Fruit fly (Drosophila melanogaster) whole organism, embryonic: ENCODE results near the gene NijC.

ENCODE experiments used
- ATbp ChIP-seq: fragments of 200-800 bp; sonication (Bioruptor generic); optimal IDR thresholded peaks from 2 replicates; lab custom pipeline; 2017; ENCODE audit warnings: missing biosample characterization, mild to moderate bottlenecking, missing genetic modification characterization, missing genetic modification reagents
- Bteb2 ChIP-seq: fragments of 200-800 bp; sonication (Bioruptor generic); optimal IDR thresholded peaks from 2 replicates; lab custom pipeline; 2016; ENCODE audit warnings: missing biosample characterization, missing genetic modification characterization
- CG10274 ChIP-seq: fragments of 200-800 bp; sonication (Bioruptor generic); optimal IDR thresholded peaks from 3 replicates; lab custom pipeline; 2017; ENCODE audit warnings: missing biosample characterization, mild to moderate bottlenecking, missing genetic modification characterization
- CG12155 ChIP-seq: fragments of 200-800 bp; sonication (Bioruptor generic); optimal IDR thresholded peaks from 3 replicates; lab custom pipeline; 2016; ENCODE audit warnings: missing biosample characterization, missing genetic modification characterization
- CG12769 ChIP-seq: fragments of 200-800 bp; sonication (Bioruptor generic); optimal IDR thresholded peaks from 2 replicates; lab custom pipeline; 2019; ENCODE audit warnings: missing biosample characterization, mild to moderate bottlenecking, missing genetic modification characterization, moderate library complexity
- CG15601 ChIP-seq: fragments of 200-800 bp; sonication (Bioruptor generic); optimal IDR thresholded peaks from 3 replicates; lab custom pipeline; 2019; ENCODE audit warnings: missing biosample characterization, mild to moderate bottlenecking, missing genetic modification characterization, moderate library complexity
- CG17361 ChIP-seq: fragments of 200-800 bp; sonication (Bioruptor generic); IDR thresholded peaks from 3 replicates; pipeline ENCODE4 v1.3.6; 2022; ENCODE audit warnings: missing biosample characterization, missing genetic modification characterization
- CG18262 ChIP-seq: fragments of 200-800 bp; optimal IDR thresholded peaks from 3 replicates; lab custom pipeline; 2019; ENCODE audit warnings: missing biosample characterization, mild to moderate bottlenecking, missing genetic modification characterization, moderate library complexity
- CG1832 ChIP-seq: fragments of 200-800 bp; sonication (Bioruptor generic); optimal IDR thresholded peaks from 2 replicates; lab custom pipeline; 2017; ENCODE audit warnings: missing biosample characterization, mild to moderate bottlenecking, missing genetic modification characterization, inconsistent platforms
- CG3726 ChIP-seq: fragments of 200-800 bp; sonication (Bioruptor generic); IDR thresholded peaks from 3 replicates; pipeline ENCODE4, ENCODE4 v1.3.6; 2022; ENCODE audit warnings: missing biosample characterization, missing genetic modification characterization
- CG43689 ChIP-seq: fragments of 200-800 bp; sonication (Bioruptor generic); IDR thresholded peaks from 2 replicates; pipeline ENCODE4 v1.3.6; 2022; ENCODE audit warnings: missing biosample characterization, missing genetic modification characterization
- CG6175 ChIP-seq: fragments of 200-800 bp; sonication (Bioruptor generic); IDR thresholded peaks from 3 replicates; pipeline ENCODE4 v1.3.6; 2022; ENCODE audit warnings: missing biosample characterization, missing genetic modification characterization
- CG7372 ChIP-seq: fragments of 200-800 bp; sonication (Bioruptor generic); IDR thresholded peaks from 2 replicates; pipeline ENCODE4 v1.3.6; 2022; ENCODE audit warnings: missing biosample characterization, missing genetic modification characterization
- Dek ChIP-seq: fragments of 200-800 bp; sonication (Bioruptor generic); optimal IDR thresholded peaks from 3 replicates; lab custom pipeline; 2019; ENCODE audit warnings: missing biosample characterization, mild to moderate bottlenecking, missing genetic modification characterization, moderate library complexity
- Hr39 ChIP-seq: fragments of >200 bp; optimal IDR thresholded peaks from 2 replicates; lab custom pipeline; 2017
- Jarid2 ChIP-seq: fragments of 200-800 bp; sonication (Bioruptor generic); optimal IDR thresholded peaks from 3 replicates; lab custom pipeline; 2017; ENCODE audit warnings: mild to moderate bottlenecking, missing biosample characterization, missing genetic modification reagents, missing genetic modification characterization
- Lpt ChIP-seq: fragments of >200 bp; optimal IDR thresholded peaks from 2 replicates; lab custom pipeline; 2018; ENCODE audit warnings: missing biosample characterization, missing genetic modification characterization
- Nf-YB ChIP-seq: fragments of 200-800 bp; sonication (Bioruptor generic); optimal IDR thresholded peaks from 3 replicates; lab custom pipeline; 2019; ENCODE audit warnings: missing biosample characterization, mild to moderate bottlenecking, missing genetic modification characterization, moderate library complexity
- Opbp ChIP-seq: fragments of 200-800 bp; sonication (Bioruptor generic); IDR thresholded peaks from 3 replicates; pipeline ENCODE4 v1.3.6; 2022; ENCODE audit warnings: missing biosample characterization, missing genetic modification characterization; ENCODE audit not compliant: partially characterized antibody
- Trl ChIP-seq, 3 experiments: fragments of >200 bp in 2 of 3; fragments of 200-800 bp in 1 of 3; sonication (Bioruptor generic) in 1 of 3; optimal IDR thresholded peaks; 2 replicates in 1 of 3; 3 replicates in 2 of 3; lab custom pipeline; 2016 to 2017; ENCODE audit warnings: missing biosample characterization in 1 of 3, missing genetic modification characterization in 1 of 3
- abd-A ChIP-seq: fragments of 200-800 bp; sonication (Bioruptor generic); optimal IDR thresholded peaks from 3 replicates; lab custom pipeline; 2019; ENCODE audit warnings: missing biosample characterization, mild to moderate bottlenecking, missing genetic modification characterization, moderate library complexity
- aop ChIP-seq: fragments of 200-800 bp; sonication (Bioruptor generic); IDR thresholded peaks from 2 replicates; pipeline ENCODE4 v1.3.6; 2022; ENCODE audit warnings: missing biosample characterization, missing genetic modification characterization
- caup ChIP-seq: fragments of 200-800 bp; sonication (Bioruptor generic); optimal IDR thresholded peaks from 3 replicates; lab custom pipeline; 2017; ENCODE audit warnings: missing biosample characterization, mild to moderate bottlenecking, missing genetic modification characterization, moderate library complexity; ENCODE audit not compliant: severe bottlenecking
- cg ChIP-seq: fragments of 200-800 bp; sonication (Bioruptor generic); optimal IDR thresholded peaks from 3 replicates; lab custom pipeline; 2019; ENCODE audit warnings: missing biosample characterization, mild to moderate bottlenecking, missing genetic modification characterization, moderate library complexity
- chinmo ChIP-seq: fragments of 200-800 bp; sonication (Bioruptor generic); IDR thresholded peaks from 4 replicates; pipeline ENCODE4 v1.3.6; 2022; ENCODE audit warnings: missing biosample characterization, missing genetic modification characterization; ENCODE audit not compliant: partially characterized antibody
- chm ChIP-seq: fragments of 200-800 bp; sonication (Bioruptor generic); IDR thresholded peaks from 2 replicates; pipeline ENCODE4 v1.3.6; 2022; ENCODE audit warnings: missing biosample characterization, missing genetic modification characterization
- crol ChIP-seq: fragments of 200-800 bp; sonication (Bioruptor generic); IDR thresholded peaks from 2 replicates; pipeline ENCODE4 v1.3.6; 2022; ENCODE audit warnings: missing biosample characterization, missing genetic modification characterization
- crp ChIP-seq, 2 experiments: fragments of 200-800 bp; sonication (Bioruptor generic); optimal IDR thresholded peaks; 2 replicates in 1 of 2; 3 replicates in 1 of 2; lab custom pipeline; 2017; ENCODE audit warnings: missing biosample characterization in 2 of 2, missing genetic modification characterization in 2 of 2, mild to moderate bottlenecking in 1 of 2, moderate library complexity in 1 of 2
- gce ChIP-seq: fragments of 200-800 bp; sonication (Bioruptor generic); IDR thresholded peaks from 3 replicates; pipeline ENCODE4 v1.3.6; 2022; ENCODE audit warnings: missing biosample characterization, missing genetic modification characterization
- hkb ChIP-seq, 2 experiments: fragments of 200-800 bp in 1 of 2; fragments of >200 bp in 1 of 2; sonication (Bioruptor generic) in 1 of 2; IDR thresholded peaks in 1 of 2; optimal IDR thresholded peaks in 1 of 2; 2 replicates each; pipeline versions ENCODE4 v1.3.6 to Lab custom; 2017 to 2022; ENCODE audit warnings: missing biosample characterization in 1 of 2, missing genetic modification characterization in 1 of 2
- mld ChIP-seq: fragments of 200-800 bp; sonication (Bioruptor generic); IDR thresholded peaks from 3 replicates; pipeline ENCODE4 v1.3.6; 2022; ENCODE audit warnings: missing biosample characterization, missing genetic modification characterization; ENCODE audit not compliant: partially characterized antibody
- nerfin-1 ChIP-seq: fragments of 200-800 bp; sonication (Bioruptor generic); optimal IDR thresholded peaks from 3 replicates; lab custom pipeline; 2019; ENCODE audit warnings: missing biosample characterization, mild to moderate bottlenecking, missing genetic modification characterization, moderate library complexity
- otp ChIP-seq: fragments of 200-800 bp; sonication (Bioruptor generic); IDR thresholded peaks from 3 replicates; pipeline ENCODE4, ENCODE4 v1.3.6; 2022; ENCODE audit warnings: missing biosample characterization, missing genetic modification characterization
- prd ChIP-seq, 3 experiments: fragments of >200 bp in 2 of 3; fragments of 200-800 bp in 1 of 3; sonication (Bioruptor generic) in 1 of 3; optimal IDR thresholded peaks in 2 of 3; IDR thresholded peaks in 1 of 3; 2 replicates in 2 of 3; 3 replicates in 1 of 3; pipeline versions ENCODE4 v1.3.6 to Lab custom; 2017 to 2022; ENCODE audit warnings: missing biosample characterization in 1 of 3, missing genetic modification characterization in 1 of 3
- run ChIP-seq: fragments of 200-800 bp; sonication (Bioruptor generic); optimal IDR thresholded peaks from 3 replicates; lab custom pipeline; 2018; ENCODE audit warnings: missing biosample characterization, mild to moderate bottlenecking, missing genetic modification characterization
- salm ChIP-seq: fragments of 200-800 bp; sonication (Bioruptor generic); optimal IDR thresholded peaks from 2 replicates; lab custom pipeline; 2018; ENCODE audit warnings: missing biosample characterization, mild to moderate bottlenecking, missing genetic modification characterization
- slbo ChIP-seq: fragments of 200-800 bp; sonication (Bioruptor generic); IDR thresholded peaks from 2 replicates; pipeline ENCODE4 v1.3.6; 2022; ENCODE audit warnings: missing biosample characterization, missing genetic modification characterization
- so ChIP-seq: fragments of 200-800 bp; sonication (Bioruptor generic); IDR thresholded peaks from 3 replicates; pipeline ENCODE4 v1.3.6; 2022; ENCODE audit warnings: missing biosample characterization, missing genetic modification characterization
- stc ChIP-seq: fragments of 200-800 bp; sonication (Bioruptor generic); IDR thresholded peaks from 2 replicates; pipeline ENCODE4 v1.3.6; 2022; ENCODE audit warnings: missing biosample characterization, missing genetic modification characterization
- tgo ChIP-seq: fragments of 200-800 bp; sonication (Bioruptor generic); IDR thresholded peaks from 3 replicates; pipeline ENCODE4 v1.3.6; 2022; ENCODE audit warnings: missing biosample characterization, missing genetic modification characterization
- wor ChIP-seq: fragments of 200-800 bp; sonication (Bioruptor generic); IDR thresholded peaks from 2 replicates; pipeline ENCODE4 v1.3.6; 2022; ENCODE audit warnings: missing biosample characterization, missing genetic modification characterization
- z ChIP-seq: fragments of 200-800 bp; sonication (Bioruptor generic); IDR thresholded peaks from 3 replicates; pipeline ENCODE4 v1.3.6; 2022; ENCODE audit warnings: missing biosample characterization, missing genetic modification characterization
- zen2 ChIP-seq: fragments of 200-800 bp; sonication (Bioruptor generic); IDR thresholded peaks from 3 replicates; pipeline ENCODE4 v1.3.6; 2022; ENCODE audit warnings: missing biosample characterization, missing genetic modification characterization; ENCODE audit not compliant: partially characterized antibody

The NijC gene

DNA sequence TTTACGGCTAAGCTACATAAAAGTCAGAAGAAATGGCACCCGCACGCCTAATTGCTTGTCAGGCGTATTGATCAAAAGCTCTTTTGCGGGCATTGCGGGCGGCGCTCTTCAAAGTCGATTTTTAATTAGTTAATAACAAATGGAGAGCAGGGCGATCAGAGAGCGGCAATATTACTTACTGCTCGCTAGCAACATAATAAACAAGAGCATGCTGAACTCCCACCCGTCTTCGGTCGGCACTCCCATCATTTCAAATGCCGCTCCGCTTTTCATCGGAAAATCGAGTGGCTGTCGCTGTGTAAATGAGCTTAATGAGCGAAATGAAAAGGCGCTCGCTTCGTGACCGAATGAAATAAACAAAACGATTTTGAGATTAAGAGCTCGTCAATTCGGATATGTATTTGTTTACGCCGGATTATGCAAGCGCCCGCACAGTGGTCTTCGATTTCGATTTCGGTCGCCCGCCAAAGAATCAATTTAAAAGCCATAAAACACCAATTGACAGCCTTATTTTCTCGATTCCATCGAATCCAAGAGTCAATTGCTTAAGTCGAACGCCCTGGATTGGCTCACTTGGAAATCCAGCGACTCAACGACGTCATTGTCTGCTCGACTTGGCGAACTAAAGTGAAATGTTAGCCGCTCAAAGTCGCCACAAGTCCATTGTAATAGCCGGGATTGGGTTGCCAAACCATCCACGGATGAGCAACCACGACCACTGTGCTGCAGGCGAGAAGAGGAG is 41.2 kb upstream of the NijC start (continued):
- TF ChIP-seq mld (GFP tag; lab: Robert Waterston, UW) (no peak), Lpt (GFP tag; lab: Kevin White, UChicago) (no peak), run (tag; lab: Kevin White, UChicago) (peak; percentile 76)

DNA sequence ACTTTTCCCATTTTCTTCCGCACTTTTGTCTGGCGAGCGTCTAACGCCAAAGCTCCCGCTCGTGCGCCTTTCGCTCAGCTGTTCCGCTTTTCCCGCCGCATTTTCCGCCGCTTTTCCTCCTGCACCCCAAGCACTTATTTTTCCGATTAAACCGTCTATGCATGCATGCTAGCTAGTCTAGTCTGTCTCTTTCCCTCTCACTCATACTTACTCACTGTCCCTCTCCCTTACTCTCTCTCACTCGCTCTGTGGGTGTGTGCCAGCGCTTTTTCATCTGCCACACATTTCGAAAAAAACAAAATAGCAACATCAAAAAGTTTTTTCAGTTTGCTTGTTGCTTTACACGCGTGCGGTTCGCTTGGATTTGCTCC is 40.7 kb upstream of the NijC start, which contains the start of gene CG6225:
TSS of gene CG6225 (plus strand) at position 325 of the 371 bp plus-strand sequence.
- TF ChIP-seq CG12155, result no peak
- no peak for TF ChIP-seq tgo (GFP tag; lab: Robert Waterston, UW)
- TF ChIP-seq slbo (GFP tag; lab: Robert Waterston, UW), result no peak
- TF ChIP-seq zen2, result 0 out of 3 replicates have a peak, but pooled peaks have one; percentile 17
- no peak for TF ChIP-seq nerfin-1
- TF ChIP-seq so (GFP tag; lab: Robert Waterston, UW), result 0 out of 3 replicates have a peak, but pooled peaks have one; percentile 3
- 0 out of 2 replicates have a peak, but pooled peaks have one; percentile 2 for TF ChIP-seq CG43689 (GFP tag; lab: Robert Waterston, UW)
- TF ChIP-seq CG3726 (GFP tag; lab: Robert Waterston, UW), result no peak
- no peak for TF ChIP-seq Opbp (GFP tag; lab: Robert Waterston, UW)
- TF ChIP-seq z (GFP tag; lab: Robert Waterston, UW), result peak; percentile 77
- TF ChIP-seq hkb (optimal IDR thresholded peaks at IDR 0.05; lab: Kevin White, UChicago), result no peak
- no peak for TF ChIP-seq hkb (GFP tag; IDR thresholded peaks at IDR 0.05; lab: Robert Waterston, UW)
- TF ChIP-seq crp (GFP tag; optimal IDR thresholded peaks at IDR 0.05; lab: Kevin White, UChicago), result no peak
- TF ChIP-seq otp (GFP tag; lab: Robert Waterston, UW), result 0 out of 3 replicates have a peak, but pooled peaks have one; percentile 2
- no peak for TF ChIP-seq Hr39 (lab: Kevin White, UChicago)
- peak; percentile 29 to 54 for TF ChIP-seq Trl (optimal IDR thresholded peaks at IDR 0.05; lab: Kevin White, UChicago)
- no peak for TF ChIP-seq Trl (GFP tag; optimal IDR thresholded peaks at IDR 0.05; lab: Kevin White, UChicago)
- TF ChIP-seq CG10274, result no peak
- TF ChIP-seq CG1832 (GFP tag; lab: Kevin White, UChicago), result peak; percentile 29
- TF ChIP-seq caup (GFP tag; lab: Kevin White, UChicago), result no peak
- TF ChIP-seq aop (GFP tag; lab: Robert Waterston, UW), result no peak
- TF ChIP-seq CG15601, result no peak
- no peak for TF ChIP-seq abd-A (tag; lab: Kevin White, UChicago)
- TF ChIP-seq CG18262 (tag; lab: Kevin White, UChicago), result peak; percentile 3
- TF ChIP-seq chinmo (GFP tag; lab: Robert Waterston, UW), result peak; percentile 30; the same call in 1 of the 4 replicates
- TF ChIP-seq Jarid2 (GFP tag; lab: Kevin White, UChicago), result no peak
- peak; percentile 73 for TF ChIP-seq crol (GFP tag; lab: Robert Waterston, UW)
- TF ChIP-seq CG6175 (GFP tag; lab: Robert Waterston, UW), result peak; percentile 4; the same call in 1 of the 3 replicates
- TF ChIP-seq CG12769 (tag; lab: Kevin White, UChicago), result peak; percentile 20
- no peak for TF ChIP-seq gce (GFP tag; lab: Robert Waterston, UW)
- no peak for TF ChIP-seq prd (optimal IDR thresholded peaks at IDR 0.05; lab: Kevin White, UChicago)
- no peak for TF ChIP-seq prd (GFP tag; IDR thresholded peaks at IDR 0.05; lab: Robert Waterston, UW)
- no peak for TF ChIP-seq CG7372 (GFP tag; lab: Robert Waterston, UW)
- 0 out of 3 replicates have a peak, but pooled peaks have one; percentile 6 for TF ChIP-seq CG17361 (GFP tag; lab: Robert Waterston, UW)
- no peak for TF ChIP-seq Nf-YB (GFP tag; lab: Kevin White, UChicago)
- peak; percentile 4; the same call in 1 of the 2 replicates for TF ChIP-seq stc (GFP tag; lab: Robert Waterston, UW)
- no peak for TF ChIP-seq ATbp (GFP tag; lab: Kevin White, UChicago)
- no peak for TF ChIP-seq Bteb2
- peak; percentile 19 for TF ChIP-seq cg (GFP tag; lab: Kevin White, UChicago)
- no peak for TF ChIP-seq wor (GFP tag; lab: Robert Waterston, UW)
- no peak for TF ChIP-seq salm (tag; lab: Kevin White, UChicago)
- no peak for TF ChIP-seq Dek (tag; lab: Kevin White, UChicago)
- TF ChIP-seq chm (GFP tag; lab: Robert Waterston, UW), result no peak; the same call in 1 of the 2 replicates
